Worm (Caenorhabditis elegans): Measurements from ENCODE around the gene dars-1.

The dars-1 gene

DNA sequence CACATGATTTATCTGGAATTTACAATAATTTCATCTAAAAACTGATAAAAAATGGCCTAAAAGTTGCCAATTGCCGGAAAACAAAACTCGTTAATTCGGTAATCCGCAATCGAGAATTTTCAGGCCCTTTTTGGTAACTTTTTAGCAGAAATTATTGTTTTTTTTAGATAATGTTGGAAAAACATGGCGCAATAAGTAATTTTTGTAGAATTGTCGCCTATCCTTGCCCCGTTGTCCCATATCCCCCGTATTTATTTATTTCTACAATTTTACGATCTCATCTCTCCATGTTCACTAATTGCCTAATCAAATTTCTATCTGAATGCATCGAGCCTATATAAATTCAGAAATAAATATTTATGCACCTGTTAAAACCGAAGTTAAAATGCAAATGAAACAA is 22.0 kb upstream of the dars-1 start:
- TF ChIP-seq lsy-2 (tag; optimal IDR thresholded peaks at IDR 0.05), result no peak
- TF ChIP-seq elt-2 (tag; optimal IDR thresholded peaks at IDR 0.05), result no peak
- TF ChIP-seq nhr-85 (tag), result no peak
- TF ChIP-seq Y116A8C.19 (tag; optimal IDR thresholded peaks at IDR 0.05; ENCODE audit: borderline replicate concordance), result no peak
- TF ChIP-seq nhr-19 (GFP tag; conservative IDR thresholded peaks at IDR 0.05), result no peak
- no peak for TF ChIP-seq skn-1 (tag; optimal IDR thresholded peaks at IDR 0.05)
- no peak for TF ChIP-seq mdl-1 (tag; optimal IDR thresholded peaks at IDR 0.05)
- no peak for TF ChIP-seq unc-62 (GFP tag; optimal IDR thresholded peaks at IDR 0.05)
- TF ChIP-seq nhr-71 (tag; optimal IDR thresholded peaks at IDR 0.05), result no peak
- TF ChIP-seq ceh-8 (GFP tag; optimal IDR thresholded peaks at IDR 0.05), result no peak
- no peak for TF ChIP-seq ceh-63 (GFP tag; optimal IDR thresholded peaks at IDR 0.05)
- TF ChIP-seq aha-1 (tag; optimal IDR thresholded peaks at IDR 0.05), result no peak
- TF ChIP-seq tbx-2 (tag; optimal IDR thresholded peaks at IDR 0.05), result no peak
- no peak for TF ChIP-seq nhr-77 (tag; optimal IDR thresholded peaks at IDR 0.05)
- TF ChIP-seq pax-3 (tag; optimal IDR thresholded peaks at IDR 0.05), result no peak
- TF ChIP-seq unc-130 (tag; optimal IDR thresholded peaks at IDR 0.05), result no peak
- no peak for TF ChIP-seq fkh-10 (GFP tag; optimal IDR thresholded peaks at IDR 0.05)
- no peak for TF ChIP-seq pqm-1 (tag; optimal IDR thresholded peaks at IDR 0.05)
- no peak for TF ChIP-seq isw-1 (GFP tag; IDR thresholded peaks at IDR 0.05)
- no peak for TF ChIP-seq ztf-11 (tag; optimal IDR thresholded peaks at IDR 0.05)

DNA sequence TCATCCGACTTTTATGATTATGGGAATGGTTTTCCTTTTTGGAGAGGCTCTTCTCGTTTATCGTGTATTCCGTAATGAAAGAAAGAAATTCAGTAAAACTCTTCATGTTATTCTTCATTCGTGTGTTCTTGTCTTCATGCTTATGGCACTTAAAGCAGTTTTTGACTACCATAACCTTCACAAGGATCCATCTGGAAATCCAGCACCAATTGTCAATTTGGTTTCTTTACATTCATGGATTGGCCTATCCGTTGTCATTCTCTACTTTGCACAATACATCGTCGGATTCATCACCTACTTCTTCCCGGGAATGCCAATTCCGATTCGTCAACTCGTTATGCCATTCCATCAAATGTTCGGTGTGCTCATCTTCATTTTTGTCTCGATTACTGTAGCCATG is 20.6 kb upstream of the dars-1 start:
- TF ChIP-seq jun-1 (tag; optimal IDR thresholded peaks at IDR 0.05) (no peak), grh-1 (GFP tag; IDR thresholded peaks at IDR 0.05) (no peak), nhr-237 (tag; optimal IDR thresholded peaks at IDR 0.05) (no peak), fos-1 (tag; optimal IDR thresholded peaks at IDR 0.05) (no peak), nhr-77 (tag; optimal IDR thresholded peaks at IDR 0.05) (no peak), nhr-12 (tag; optimal IDR thresholded peaks at IDR 0.05) (no peak), lin-14 (GFP tag; optimal IDR thresholded peaks at IDR 0.05) (no peak), C34B4.2 (tag; optimal IDR thresholded peaks at IDR 0.05) (no peak), efl-1 (optimal IDR thresholded peaks at IDR 0.05) (no peak), efl-1 (GFP tag; optimal IDR thresholded peaks at IDR 0.05 in 1 of 2) (no peak), ceh-90 (tag; optimal IDR thresholded peaks at IDR 0.05) (no peak), egl-27 (tag; optimal IDR thresholded peaks at IDR 0.05) (no peak), isw-1 (GFP tag; IDR thresholded peaks at IDR 0.05) (no peak), egl-13 (tag; optimal IDR thresholded peaks at IDR 0.05) (no peak), hlh-4 (tag; optimal IDR thresholded peaks at IDR 0.05) (no peak), skn-1 (tag; optimal IDR thresholded peaks at IDR 0.05) (no peak)

DNA sequence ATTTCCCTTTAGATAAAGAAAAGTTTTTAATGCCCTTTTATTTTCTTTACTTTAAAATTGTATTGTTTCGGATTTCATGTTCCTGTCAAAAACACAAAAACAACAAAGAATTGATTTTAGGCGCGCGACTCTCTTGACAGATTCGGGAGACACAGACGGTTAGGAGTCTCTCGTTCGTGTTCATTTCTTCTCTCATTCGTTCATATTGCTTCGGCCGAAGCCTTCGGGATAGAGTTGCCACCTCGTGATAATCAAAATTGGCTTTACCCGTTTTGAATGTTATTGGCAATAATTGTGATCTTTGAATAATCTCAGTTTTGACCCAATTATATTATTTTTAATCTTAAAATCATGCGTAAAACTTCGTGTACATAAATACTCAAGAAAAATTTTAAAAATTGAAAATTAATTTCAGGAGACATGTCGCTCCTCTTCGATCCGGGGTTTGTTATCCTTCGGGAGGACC is 20.1 kb upstream of the dars-1 start, which contains the start of gene F55H2.5:
F55H2.5 (plus strand) TSS at position 416 of the 466 bp plus-strand sequence.
- no peak for TF ChIP-seq mab-9 (GFP tag; IDR thresholded peaks at IDR 0.05)
- TF ChIP-seq hlh-17 (GFP tag; optimal IDR thresholded peaks at IDR 0.05; ENCODE audit: borderline replicate concordance), result no peak
- TF ChIP-seq mef-2 (tag; optimal IDR thresholded peaks at IDR 0.05), result no peak
- TF ChIP-seq egl-27 (tag; optimal IDR thresholded peaks at IDR 0.05), result no peak
- TF ChIP-seq skn-1 (tag; optimal IDR thresholded peaks at IDR 0.05), result no peak
- TF ChIP-seq ceh-88 (GFP tag; IDR thresholded peaks at IDR 0.05), result no peak
- no peak for TF ChIP-seq fkh-10 (GFP tag; optimal IDR thresholded peaks at IDR 0.05)
- no peak for TF ChIP-seq irx-1 (tag; optimal IDR thresholded peaks at IDR 0.05)
- no peak for TF ChIP-seq tbx-2 (tag; optimal IDR thresholded peaks at IDR 0.05)
- no peak for TF ChIP-seq mep-1 (tag; optimal IDR thresholded peaks at IDR 0.05)
- TF ChIP-seq mdl-1 (tag; optimal IDR thresholded peaks at IDR 0.05), result no peak
